Worm (Caenorhabditis elegans) whole organism, L2 larva: ENCODE measurements around the gene str-19.

Experiments
- blmp-1 ChIP-seq: sonication (generic microtip); optimal IDR thresholded peaks from 2 replicates; lab custom pipeline; 2017; ENCODE audit warnings: missing genetic modification characterization, mild to moderate bottlenecking, missing compliant biosample characterization, antibody characterized with exemption, moderate library complexity; ENCODE audit not compliant: insufficient read depth
- elt-1 ChIP-seq: fragments of 150-350 bp; optimal IDR thresholded peaks from 2 replicates; lab custom pipeline; 2014; ENCODE audit warnings: missing biosample characterization, missing genetic modification characterization
- nhr-23 ChIP-seq: fragments of 150-350 bp; optimal IDR thresholded peaks from 2 replicates; lab custom pipeline; 2014; ENCODE audit warnings: missing biosample characterization, missing genetic modification reagents, missing genetic modification characterization
- skn-1 ChIP-seq: sonication (generic microtip); optimal IDR thresholded peaks from 2 replicates; lab custom pipeline; 2017; ENCODE audit warnings: missing biosample characterization, missing genetic modification characterization

ce11 chrV:15711898-15712297, 32.4 kb downstream of the str-19 start, which contains the start of gene str-101:
- no peak for TF ChIP-seq blmp-1 (tag; lab: Kevin White, UChicago)
- no peak for TF ChIP-seq nhr-23 (tag; lab: Kevin White, UChicago)
- TF ChIP-seq skn-1 (tag; lab: Kevin White, UChicago): no peak
- TF ChIP-seq elt-1 (tag; lab: Kevin White, UChicago): no peak
